Fruit fly (Drosophila melanogaster) S2 (cell line): ENCODE results near the gene Hph.

Experiments used
- CG8478 ChIP-seq: fragments of >200 bp; optimal IDR thresholded peaks from 2 replicates; lab custom pipeline; 2018
- CTCF ChIP-seq, 2 experiments: fragments of >200 bp; optimal IDR thresholded peaks; 2 replicates each; lab custom pipeline; 2018

- TF ChIP-seq CTCF (optimal IDR thresholded peaks at IDR 0.05; lab: Kevin White, UChicago): no peak
- no peak for TF ChIP-seq CG8478 (lab: Kevin White, UChicago)
These were observed 33.9 kb downstream of the Hph start for dm6 chr3R:5290738-5291137.
